Worm (Caenorhabditis elegans): ENCODE results near the gene pfkb-1.2.

pfkb-1.2 gene

DNA sequence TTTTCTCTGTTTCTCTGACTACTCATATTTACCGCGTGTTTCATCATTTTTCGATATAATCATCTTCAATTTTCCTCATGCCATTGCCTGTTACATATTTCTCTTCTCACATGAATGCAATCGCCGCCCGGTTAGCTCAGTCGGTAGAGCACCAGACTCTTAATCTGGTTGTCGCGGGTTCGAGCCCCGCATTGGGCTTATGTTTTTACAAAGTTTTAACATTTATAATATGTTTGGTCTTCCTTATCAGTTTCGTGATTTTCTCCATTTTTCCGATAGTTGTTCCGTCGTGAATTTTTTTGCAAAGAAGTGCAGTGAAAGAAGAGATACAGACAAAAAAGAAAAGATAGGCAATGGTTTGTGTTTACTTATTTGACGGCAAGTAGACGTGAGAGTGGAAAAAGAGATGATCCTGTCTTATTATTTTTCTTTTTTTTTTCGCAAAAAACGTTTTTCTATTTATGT, 25.3 kb downstream of the pfkb-1.2 start (continued):
- TF ChIP-seq syd-9 (tag; optimal IDR thresholded peaks at IDR 0.05) (peak; percentile 39), mec-3 (tag; optimal IDR thresholded peaks at IDR 0.05; ENCODE audit: borderline replicate concordance) (peak; percentile 55), elt-4 (tag; optimal IDR thresholded peaks at IDR 0.05) (no peak), pag-3 (tag; optimal IDR thresholded peaks at IDR 0.05; ENCODE audit: borderline replicate concordance) (no peak), gmeb-2 (tag; optimal IDR thresholded peaks at IDR 0.05) (peak; percentile 70), fkh-10 (GFP tag; optimal IDR thresholded peaks at IDR 0.05) (no peak), C38D4.7 (GFP tag; optimal IDR thresholded peaks at IDR 0.05) (peak; percentile 81), ceh-48 (tag; optimal IDR thresholded peaks at IDR 0.05) (peak; percentile 64), pax-1 (tag; optimal IDR thresholded peaks at IDR 0.05) (no peak), ceh-22 (tag; optimal IDR thresholded peaks at IDR 0.05) (no peak), unc-55 (GFP tag; optimal IDR thresholded peaks at IDR 0.05) (peak; percentile 7), npax-4 (tag; optimal IDR thresholded peaks at IDR 0.05) (peak; percentile 44), ceh-19 (GFP tag; optimal IDR thresholded peaks at IDR 0.05) (peak; percentile 69), pros-1 (tag; optimal IDR thresholded peaks at IDR 0.05) (no peak), hlh-30 (tag; optimal IDR thresholded peaks at IDR 0.05; ENCODE audit: insufficient read depth) (peak; percentile 54), ref-2 (tag; optimal IDR thresholded peaks at IDR 0.05) (peak; percentile 72), ttx-3 (tag; optimal IDR thresholded peaks at IDR 0.05) (peak; percentile 74), odd-2 (tag; optimal IDR thresholded peaks at IDR 0.05) (peak; percentile 34), unc-86 (tag; optimal IDR thresholded peaks at IDR 0.05) (peak; percentile 77), dmd-4 (tag; optimal IDR thresholded peaks at IDR 0.05; ENCODE audit: borderline replicate concordance) (peak; percentile 71)

DNA sequence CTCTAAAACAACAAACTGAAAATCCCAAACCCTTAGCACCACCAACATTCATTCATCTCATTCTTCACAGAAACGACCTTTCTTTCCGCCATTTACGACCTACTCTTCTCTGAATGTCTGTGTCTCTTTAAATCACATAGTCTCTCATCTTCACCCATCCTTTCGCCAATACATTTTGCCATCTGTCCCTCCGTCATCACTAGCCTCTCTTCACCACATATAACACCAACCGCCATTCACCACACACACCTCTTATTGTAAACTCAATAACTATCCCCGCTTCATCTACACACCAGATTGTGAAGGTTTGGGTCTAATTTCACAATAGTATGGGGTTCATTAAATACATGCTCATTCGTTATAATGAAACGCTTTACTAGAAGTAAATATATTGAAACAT, 28.8 kb downstream of the pfkb-1.2 start:
- TF ChIP-seq ceh-22 (tag; optimal IDR thresholded peaks at IDR 0.05) = no peak
- TF ChIP-seq unc-55 (GFP tag; optimal IDR thresholded peaks at IDR 0.05) = peak; percentile 49
- peak; percentile 39 for TF ChIP-seq unc-42 (tag; optimal IDR thresholded peaks at IDR 0.05)
- peak; percentile 21 for TF ChIP-seq ceh-34 (tag; optimal IDR thresholded peaks at IDR 0.05)
- TF ChIP-seq zip-5 (tag; optimal IDR thresholded peaks at IDR 0.05) = no peak
- TF ChIP-seq ceh-9 (tag; optimal IDR thresholded peaks at IDR 0.05) = no peak
- TF ChIP-seq hlh-13 (GFP tag; optimal IDR thresholded peaks at IDR 0.05) = no peak
- no peak for TF ChIP-seq che-1 (tag; optimal IDR thresholded peaks at IDR 0.05)
- TF ChIP-seq hlh-30 (tag; optimal IDR thresholded peaks at IDR 0.05; ENCODE audit: insufficient read depth) = no peak
- TF ChIP-seq eyg-1 (tag; optimal IDR thresholded peaks at IDR 0.05) = no peak
- TF ChIP-seq ceh-30 (tag; optimal IDR thresholded peaks at IDR 0.05) = no peak
- no peak for TF ChIP-seq ceh-24 (tag; optimal IDR thresholded peaks at IDR 0.05)
- no peak for TF ChIP-seq pqm-1 (tag; optimal IDR thresholded peaks at IDR 0.05)
- peak; percentile 47 for TF ChIP-seq hlh-8 (tag; optimal IDR thresholded peaks at IDR 0.05)
- no peak for TF ChIP-seq pha-2 (tag; optimal IDR thresholded peaks at IDR 0.05)
- peak; percentile 14 for TF ChIP-seq nfya-1 (tag; optimal IDR thresholded peaks at IDR 0.05)
- TF ChIP-seq C38D4.7 (GFP tag; optimal IDR thresholded peaks at IDR 0.05) = no peak
- no peak for TF ChIP-seq tbx-7 (tag; optimal IDR thresholded peaks at IDR 0.05)
- no peak for TF ChIP-seq unc-3 (GFP tag; conservative IDR thresholded peaks at IDR 0.05)
- no peak for TF ChIP-seq unc-3 (tag; optimal IDR thresholded peaks at IDR 0.05)
- no peak for TF ChIP-seq ceh-6 (GFP tag; optimal IDR thresholded peaks at IDR 0.05)
- no peak for TF ChIP-seq pha-4 (tag; optimal IDR thresholded peaks at IDR 0.05)
- TF ChIP-seq sox-2 (GFP tag; IDR thresholded peaks at IDR 0.05) = peak; percentile 6; the same call in 1 of the 2 replicates
- peak; percentile 23 for TF ChIP-seq tbx-2 (tag; optimal IDR thresholded peaks at IDR 0.05)
- TF ChIP-seq C08G9.2 (tag; optimal IDR thresholded peaks at IDR 0.05) = no peak
- TF ChIP-seq F13H6.1 (tag; optimal IDR thresholded peaks at IDR 0.05) = no peak
- TF ChIP-seq ceh-31 (tag; optimal IDR thresholded peaks at IDR 0.05) = peak; percentile 57
- no peak for TF ChIP-seq ceh-19 (GFP tag; optimal IDR thresholded peaks at IDR 0.05)
- no peak for TF ChIP-seq pax-1 (tag; optimal IDR thresholded peaks at IDR 0.05)
- no peak for TF ChIP-seq ztf-16 (tag; optimal IDR thresholded peaks at IDR 0.05)
- TF ChIP-seq odd-2 (tag; optimal IDR thresholded peaks at IDR 0.05) = no peak
